Fruit fly (Drosophila melanogaster) whole organism, embryonic: Measurements from ENCODE around the gene Uev1A.

ENCODE experiments used
- Ada2b ChIP-seq: fragments of 200-800 bp; sonication (Bioruptor generic); IDR thresholded peaks from 2 replicates; pipeline ENCODE4 v1.3.6; 2022; ENCODE audit warnings: missing biosample characterization, missing genetic modification characterization
- CG1024 ChIP-seq: fragments of 200-800 bp; sonication (Bioruptor generic); IDR thresholded peaks from 2 replicates; pipeline ENCODE4 v1.3.6; 2022; ENCODE audit warnings: missing biosample characterization, missing genetic modification characterization
- CG10431 ChIP-seq: fragments of 200-800 bp; sonication (Bioruptor generic); optimal IDR thresholded peaks from 3 replicates; lab custom pipeline; 2018; ENCODE audit warnings: missing biosample characterization, mild to moderate bottlenecking, missing genetic modification characterization
- CG10565 ChIP-seq: fragments of 200-800 bp; sonication (Bioruptor generic); optimal IDR thresholded peaks from 3 replicates; lab custom pipeline; 2016; ENCODE audit warnings: missing biosample characterization, mild to moderate bottlenecking, missing genetic modification characterization
- CG11247 ChIP-seq: fragments of 200-800 bp; sonication (Bioruptor generic); IDR thresholded peaks from 2 replicates; pipeline ENCODE4 v1.3.6; 2022; ENCODE audit warnings: missing biosample characterization, missing genetic modification characterization
- CG12219 ChIP-seq: fragments of 200-800 bp; sonication (Bioruptor generic); optimal IDR thresholded peaks from 3 replicates; lab custom pipeline; 2018; ENCODE audit warnings: missing biosample characterization, mild to moderate bottlenecking, missing genetic modification characterization
- CG12744 ChIP-seq: fragments of 200-800 bp; sonication (Bioruptor generic); optimal IDR thresholded peaks from 2 replicates; lab custom pipeline; 2016; ENCODE audit warnings: missing biosample characterization, missing genetic modification characterization
- CG14441 ChIP-seq: fragments of 200-800 bp; sonication (Bioruptor generic); IDR thresholded peaks from 2 replicates; pipeline ENCODE4 v1.3.6; 2022; ENCODE audit warnings: missing biosample characterization, missing genetic modification characterization
- CG14710 ChIP-seq: fragments of 200-800 bp; sonication (Bioruptor generic); optimal IDR thresholded peaks from 3 replicates; lab custom pipeline; 2019; ENCODE audit warnings: missing biosample characterization, mild to moderate bottlenecking, missing genetic modification characterization, moderate library complexity
- CG17361 ChIP-seq: fragments of 200-800 bp; sonication (Bioruptor generic); IDR thresholded peaks from 3 replicates; pipeline ENCODE4 v1.3.6; 2022; ENCODE audit warnings: missing biosample characterization, missing genetic modification characterization
- CG18619 ChIP-seq: fragments of 200-800 bp; sonication (Bioruptor generic); optimal IDR thresholded peaks from 3 replicates; lab custom pipeline; 2017; ENCODE audit warnings: missing biosample characterization, mild to moderate bottlenecking, missing genetic modification characterization
- CG2202 ChIP-seq: fragments of 200-800 bp; sonication (Bioruptor generic); optimal IDR thresholded peaks from 2 replicates; lab custom pipeline; 2018; ENCODE audit warnings: missing biosample characterization, mild to moderate bottlenecking, missing genetic modification characterization
- CG32772 ChIP-seq: fragments of 200-800 bp; sonication (Bioruptor generic); IDR thresholded peaks from 2 replicates; pipeline ENCODE4 v1.3.6; 2022; ENCODE audit warnings: missing biosample characterization, missing genetic modification characterization
- CG34224 ChIP-seq: fragments of 200-800 bp; sonication (Bioruptor generic); IDR thresholded peaks from 3 replicates; pipeline ENCODE4 v1.3.6; 2022; ENCODE audit warnings: missing biosample characterization, missing genetic modification characterization; ENCODE audit not compliant: partially characterized antibody
- CG6765 ChIP-seq: fragments of 200-800 bp; sonication (Bioruptor generic); optimal IDR thresholded peaks from 3 replicates; lab custom pipeline; 2017; ENCODE audit warnings: missing biosample characterization, mild to moderate bottlenecking, missing genetic modification characterization
- CG7839 ChIP-seq: fragments of 200-800 bp; sonication (Bioruptor generic); optimal IDR thresholded peaks from 3 replicates; lab custom pipeline; 2018; ENCODE audit warnings: missing biosample characterization, mild to moderate bottlenecking, missing genetic modification characterization, moderate library complexity
- CG9609 ChIP-seq: fragments of 200-800 bp; sonication (Bioruptor generic); optimal IDR thresholded peaks from 3 replicates; lab custom pipeline; 2016; ENCODE audit warnings: missing biosample characterization, missing genetic modification characterization
- CG9932 ChIP-seq: fragments of 200-800 bp; sonication (Bioruptor generic); IDR thresholded peaks from 2 replicates; pipeline ENCODE4 v1.3.6; 2022; ENCODE audit warnings: missing biosample characterization, missing genetic modification characterization
- D19A ChIP-seq: fragments of 200-800 bp; optimal IDR thresholded peaks from 3 replicates; lab custom pipeline; 2019; ENCODE audit warnings: missing biosample characterization, mild to moderate bottlenecking, missing genetic modification characterization, moderate library complexity
- Doc3 ChIP-seq: fragments of 200-800 bp; sonication (Bioruptor generic); IDR thresholded peaks from 3 replicates; pipeline ENCODE4 v1.3.6; 2022; ENCODE audit warnings: missing biosample characterization, missing genetic modification characterization; ENCODE audit not compliant: partially characterized antibody
- E2f1 ChIP-seq: fragments of 200-800 bp; sonication (Bioruptor generic); IDR thresholded peaks from 2 replicates; pipeline ENCODE4 v1.3.6; 2022; ENCODE audit warnings: missing biosample characterization, missing genetic modification characterization
- Ets97D ChIP-seq: fragments of 200-800 bp; sonication (Bioruptor generic); optimal IDR thresholded peaks from 3 replicates; lab custom pipeline; 2016; ENCODE audit warnings: missing biosample characterization, missing genetic modification characterization
- Hmr ChIP-seq: fragments of 200-800 bp; sonication (Bioruptor generic); optimal IDR thresholded peaks from 3 replicates; lab custom pipeline; 2017; ENCODE audit warnings: mild to moderate bottlenecking, missing biosample characterization, missing genetic modification reagents, missing genetic modification characterization
- Hmx ChIP-seq: fragments of 200-800 bp; sonication (Bioruptor generic); optimal IDR thresholded peaks from 2 replicates; lab custom pipeline; 2016; ENCODE audit warnings: missing biosample characterization, missing genetic modification characterization
- MESR4 ChIP-seq: fragments of 200-800 bp; sonication (Bioruptor generic); optimal IDR thresholded peaks from 2 replicates; lab custom pipeline; 2018; ENCODE audit warnings: missing biosample characterization, mild to moderate bottlenecking, missing genetic modification characterization, moderate library complexity
- NK7.1 ChIP-seq: fragments of 200-800 bp; sonication (Bioruptor generic); optimal IDR thresholded peaks from 3 replicates; lab custom pipeline; 2016; ENCODE audit warnings: missing biosample characterization, missing genetic modification characterization
- Optix ChIP-seq: fragments of 200-800 bp; sonication (Bioruptor generic); IDR thresholded peaks from 3 replicates; pipeline ENCODE4 v1.3.6; 2022; ENCODE audit warnings: missing biosample characterization, missing genetic modification characterization
- Poxn ChIP-seq: fragments of 200-800 bp; sonication (Bioruptor generic); IDR thresholded peaks from 2 replicates; pipeline ENCODE4 v1.3.6; 2022; ENCODE audit warnings: missing biosample characterization, missing genetic modification characterization
- Rfx ChIP-seq: fragments of 200-800 bp; sonication (Bioruptor generic); IDR thresholded peaks from 2 replicates; pipeline ENCODE4 v1.3.6; 2022; ENCODE audit warnings: missing biosample characterization, missing genetic modification characterization
- Sox102F ChIP-seq: fragments of 200-800 bp; sonication (Bioruptor generic); optimal IDR thresholded peaks from 2 replicates; lab custom pipeline; 2018; ENCODE audit warnings: missing biosample characterization, mild to moderate bottlenecking, missing genetic modification characterization, moderate library complexity
- abd-A ChIP-seq: fragments of 200-800 bp; sonication (Bioruptor generic); optimal IDR thresholded peaks from 3 replicates; lab custom pipeline; 2019; ENCODE audit warnings: missing biosample characterization, mild to moderate bottlenecking, missing genetic modification characterization, moderate library complexity
- al ChIP-seq: fragments of 200-800 bp; sonication (Bioruptor generic); IDR thresholded peaks from 2 replicates; pipeline ENCODE4 v1.3.6; 2022; ENCODE audit warnings: missing biosample characterization, missing genetic modification characterization
- ap ChIP-seq: fragments of 200-800 bp; sonication (Bioruptor generic); IDR thresholded peaks from 2 replicates; pipeline ENCODE4 v1.3.6; 2022; ENCODE audit warnings: missing biosample characterization, missing genetic modification characterization
- ci ChIP-seq: fragments of 200-800 bp; sonication (Bioruptor generic); IDR thresholded peaks from 3 replicates; pipeline ENCODE4 v1.3.6; 2022; ENCODE audit warnings: missing biosample characterization, missing genetic modification characterization
- da ChIP-seq: fragments of 200-800 bp; sonication (Bioruptor generic); optimal IDR thresholded peaks from 2 replicates; lab custom pipeline; 2016; ENCODE audit warnings: missing biosample characterization, missing genetic modification characterization
- ham ChIP-seq: fragments of 200-800 bp; sonication (Bioruptor generic); IDR thresholded peaks from 2 replicates; pipeline ENCODE4 v1.3.6; 2022; ENCODE audit warnings: missing biosample characterization, missing genetic modification characterization
- her ChIP-seq: fragments of 200-800 bp; sonication (Bioruptor generic); optimal IDR thresholded peaks from 2 replicates; lab custom pipeline; 2016; ENCODE audit warnings: missing biosample characterization, missing genetic modification characterization
- hkb ChIP-seq, 2 experiments: fragments of 200-800 bp in 1 of 2; fragments of >200 bp in 1 of 2; sonication (Bioruptor generic) in 1 of 2; IDR thresholded peaks in 1 of 2; optimal IDR thresholded peaks in 1 of 2; 2 replicates each; pipeline versions ENCODE4 v1.3.6 to Lab custom; 2017 to 2022; ENCODE audit warnings: missing biosample characterization in 1 of 2, missing genetic modification characterization in 1 of 2
- ind ChIP-seq: fragments of 200-800 bp; sonication (Bioruptor generic); optimal IDR thresholded peaks from 3 replicates; lab custom pipeline; 2016; ENCODE audit warnings: missing biosample characterization, missing genetic modification characterization
- kni ChIP-seq: fragments of 200-800 bp; sonication (Bioruptor generic); optimal IDR thresholded peaks from 3 replicates; lab custom pipeline; 2017; ENCODE audit warnings: mild to moderate bottlenecking, missing biosample characterization, missing genetic modification reagents, missing genetic modification characterization
- lab ChIP-seq: fragments of 200-800 bp; sonication (Bioruptor generic); optimal IDR thresholded peaks from 3 replicates; lab custom pipeline; 2017; ENCODE audit warnings: missing biosample characterization, missing genetic modification characterization, mild to moderate bottlenecking, moderate library complexity, missing genetic modification reagents
- lbe ChIP-seq: fragments of 200-800 bp; sonication (Bioruptor generic); optimal IDR thresholded peaks from 2 replicates; lab custom pipeline; 2016; ENCODE audit warnings: missing biosample characterization, mild to moderate bottlenecking, missing genetic modification characterization
- nerfin-1 ChIP-seq: fragments of 200-800 bp; sonication (Bioruptor generic); optimal IDR thresholded peaks from 3 replicates; lab custom pipeline; 2019; ENCODE audit warnings: missing biosample characterization, mild to moderate bottlenecking, missing genetic modification characterization, moderate library complexity
- nerfin-2 ChIP-seq: fragments of 200-800 bp; sonication (Bioruptor generic); IDR thresholded peaks from 2 replicates; pipeline ENCODE4 v1.3.6; 2022; ENCODE audit warnings: missing biosample characterization, missing genetic modification characterization; ENCODE audit not compliant: partially characterized antibody
- peb ChIP-seq: fragments of 200-800 bp; sonication (Bioruptor generic); IDR thresholded peaks from 2 replicates; pipeline ENCODE4 v1.3.6; 2022; ENCODE audit warnings: missing biosample characterization, missing genetic modification characterization
- run ChIP-seq: fragments of 200-800 bp; sonication (Bioruptor generic); optimal IDR thresholded peaks from 3 replicates; lab custom pipeline; 2018; ENCODE audit warnings: missing biosample characterization, mild to moderate bottlenecking, missing genetic modification characterization
- schlank ChIP-seq: fragments of 200-800 bp; sonication (Bioruptor generic); optimal IDR thresholded peaks from 2 replicates; lab custom pipeline; 2018; ENCODE audit warnings: missing biosample characterization, mild to moderate bottlenecking, missing genetic modification characterization
- sisA ChIP-seq: fragments of 200-800 bp; sonication (Bioruptor generic); IDR thresholded peaks from 2 replicates; pipeline ENCODE4 v1.3.6; 2022; ENCODE audit warnings: missing biosample characterization, missing genetic modification characterization
- slp2 ChIP-seq: fragments of 200-800 bp; sonication (Bioruptor generic); optimal IDR thresholded peaks from 2 replicates; lab custom pipeline; 2016; ENCODE audit warnings: missing biosample characterization, missing genetic modification characterization

The Uev1A gene

dm6 chr3L:5355074-5355790, 10.8 kb downstream of the Uev1A start, which contains the start of gene CG46456 (continued):
- TF ChIP-seq Sox102F (GFP tag; lab: Kevin White, UChicago) (peak; percentile 95), lbe (GFP tag; lab: Kevin White, UChicago) (peak; percentile 86), run (tag; lab: Kevin White, UChicago) (peak; percentile 94), CG12744 (GFP tag; lab: Kevin White, UChicago) (peak; percentile 58), Ets97D (GFP tag; lab: Kevin White, UChicago) (peak; percentile 29), CG32772 (GFP tag; lab: Robert Waterston, UW) (peak; percentile 80), Rfx (GFP tag; lab: Robert Waterston, UW) (peak; percentile 94), ci (peak; percentile 92), CG7839 (tag; lab: Kevin White, UChicago) (peak; percentile 97), Doc3 (no peak), ham (no peak), CG34224 (GFP tag; lab: Robert Waterston, UW) (peak; percentile 80), ind (GFP tag; lab: Kevin White, UChicago) (peak; percentile 90), Hmr (peak; percentile 96), CG10565 (GFP tag; lab: Kevin White, UChicago) (peak; percentile 52), ap (GFP tag; lab: Robert Waterston, UW) (peak; percentile 84), CG1024 (GFP tag; lab: Robert Waterston, UW) (peak; percentile 72), CG2202 (tag; lab: Kevin White, UChicago) (peak; percentile 95), lab (peak; percentile 98), NK7.1 (GFP tag; lab: Kevin White, UChicago) (peak; percentile 40), her (GFP tag; lab: Kevin White, UChicago) (no peak), peb (peak; percentile 68; the same call in 1 of the 2 replicates), Optix (no peak; the same call in 2 of the 3 replicates), da (GFP tag; lab: Kevin White, UChicago) (peak; percentile 36), hkb (optimal IDR thresholded peaks at IDR 0.05; lab: Kevin White, UChicago) (no peak), hkb (GFP tag; IDR thresholded peaks at IDR 0.05; lab: Robert Waterston, UW) (peak; percentile 95), CG14441 (peak; percentile 89), Hmx (peak; percentile 66), Poxn (peak; percentile 17; the same call in 1 of the 2 replicates), al (GFP tag; lab: Robert Waterston, UW) (peak; percentile 85), CG12219 (GFP tag; lab: Kevin White, UChicago) (peak; percentile 94), CG18619 (GFP tag; lab: Kevin White, UChicago) (peak; percentile 90), CG14710 (tag; lab: Kevin White, UChicago) (peak; percentile 96), D19A (tag; lab: Kevin White, UChicago) (peak; percentile 95), CG6765 (GFP tag; lab: Kevin White, UChicago) (peak; percentile 91), schlank (tag; lab: Kevin White, UChicago) (peak; percentile 82), CG9609 (no peak), nerfin-2 (GFP tag; lab: Robert Waterston, UW) (no peak; the same call in 1 of the 2 replicates), slp2 (peak; percentile 28), Ada2b (peak; percentile 91), CG10431 (GFP tag; lab: Kevin White, UChicago) (peak; percentile 87), sisA (peak; percentile 84), MESR4 (GFP tag; lab: Kevin White, UChicago) (peak; percentile 30), kni (GFP tag; lab: Kevin White, UChicago) (peak; percentile 63), nerfin-1 (tag; lab: Kevin White, UChicago) (peak; percentile 96), CG9932 (GFP tag; lab: Robert Waterston, UW) (peak; percentile 93), E2f1 (GFP tag; lab: Robert Waterston, UW) (peak; percentile 91), CG11247 (peak; percentile 81), abd-A (tag; lab: Kevin White, UChicago) (peak; percentile 83), CG17361 (GFP tag; lab: Robert Waterston, UW) (peak; percentile 94)
